Fruit fly (Drosophila melanogaster) whole organism, embryonic: ENCODE results near the gene Lrrk.

Experiments
- Asciz ChIP-seq: fragments of 200-800 bp; sonication (Bioruptor generic); optimal IDR thresholded peaks from 2 replicates; lab custom pipeline; 2017; ENCODE audit warnings: missing biosample characterization, mild to moderate bottlenecking, missing genetic modification characterization, missing genetic modification reagents
- Atf-2 ChIP-seq: fragments of 200-800 bp; sonication (Bioruptor generic); optimal IDR thresholded peaks from 2 replicates; lab custom pipeline; 2016; ENCODE audit warnings: missing biosample characterization, missing genetic modification characterization
- BEAF-32 ChIP-seq: fragments of 200-800 bp; sonication (Bioruptor generic); optimal IDR thresholded peaks from 3 replicates; lab custom pipeline; 2017; ENCODE audit warnings: missing biosample characterization, missing genetic modification characterization, mild to moderate bottlenecking, moderate library complexity, missing genetic modification reagents
- CG11560 ChIP-seq: fragments of 200-800 bp; sonication (Bioruptor generic); IDR thresholded peaks from 3 replicates; pipeline ENCODE4 v1.3.6; 2022; ENCODE audit warnings: missing biosample characterization, missing genetic modification characterization
- CG12391 ChIP-seq: fragments of 200-800 bp; sonication (Bioruptor generic); optimal IDR thresholded peaks from 3 replicates; lab custom pipeline; 2018; ENCODE audit warnings: missing biosample characterization, mild to moderate bottlenecking, missing genetic modification characterization, moderate library complexity
- CG13424 ChIP-seq: fragments of 200-800 bp; sonication (Bioruptor generic); optimal IDR thresholded peaks from 2 replicates; lab custom pipeline; 2019; ENCODE audit warnings: missing biosample characterization, mild to moderate bottlenecking, missing genetic modification characterization, moderate library complexity
- CG14014 ChIP-seq: fragments of 200-800 bp; sonication (Bioruptor generic); IDR thresholded peaks from 2 replicates; pipeline ENCODE4 v1.3.6; 2022; ENCODE audit warnings: missing biosample characterization, missing genetic modification characterization
- CG18619 ChIP-seq: fragments of 200-800 bp; sonication (Bioruptor generic); optimal IDR thresholded peaks from 3 replicates; lab custom pipeline; 2017; ENCODE audit warnings: missing biosample characterization, mild to moderate bottlenecking, missing genetic modification characterization
- CG2678 ChIP-seq: fragments of 200-800 bp; sonication (Bioruptor generic); optimal IDR thresholded peaks from 3 replicates; lab custom pipeline; 2019; ENCODE audit warnings: missing biosample characterization, mild to moderate bottlenecking, missing genetic modification characterization, moderate library complexity
- CG31388 ChIP-seq: fragments of 200-800 bp; sonication (Bioruptor generic); optimal IDR thresholded peaks from 2 replicates; lab custom pipeline; 2016; ENCODE audit warnings: missing biosample characterization, missing genetic modification characterization
- CG3847 ChIP-seq: fragments of 200-800 bp; sonication (Bioruptor generic); IDR thresholded peaks from 2 replicates; pipeline ENCODE4 v1.3.6; 2022; ENCODE audit warnings: missing biosample characterization, missing genetic modification characterization
- CG4404 ChIP-seq: fragments of 200-800 bp; sonication (Bioruptor generic); IDR thresholded peaks from 2 replicates; pipeline ENCODE4 v1.3.6; 2022; ENCODE audit warnings: missing biosample characterization, missing genetic modification characterization
- CG6765 ChIP-seq: fragments of 200-800 bp; sonication (Bioruptor generic); optimal IDR thresholded peaks from 3 replicates; lab custom pipeline; 2017; ENCODE audit warnings: missing biosample characterization, mild to moderate bottlenecking, missing genetic modification characterization
- CG8290 ChIP-seq, 3 experiments: fragments of 200-800 bp; sonication (Bioruptor generic); optimal IDR thresholded peaks; 2 replicates each; lab custom pipeline; 2016 to 2019; ENCODE audit warnings: missing biosample characterization in 3 of 3, missing genetic modification characterization in 3 of 3, mild to moderate bottlenecking in 2 of 3, moderate library complexity in 1 of 3
- CG8359 ChIP-seq: fragments of 200-800 bp; sonication (Bioruptor generic); optimal IDR thresholded peaks from 2 replicates; lab custom pipeline; 2017; ENCODE audit warnings: missing biosample characterization, mild to moderate bottlenecking, missing genetic modification characterization, borderline replicate concordance
- CG8765 ChIP-seq: fragments of 200-800 bp; sonication (Bioruptor generic); IDR thresholded peaks from 2 replicates; pipeline ENCODE4 v1.3.6; 2022; ENCODE audit warnings: missing biosample characterization, missing genetic modification characterization
- Dfd ChIP-seq, 2 experiments: fragments of >200 bp; optimal IDR thresholded peaks; 2 replicates each; lab custom pipeline; 2017; ENCODE audit warnings: missing biosample characterization in 2 of 2, missing genetic modification characterization in 2 of 2
- E2f2 ChIP-seq: fragments of 200-800 bp; sonication (Bioruptor generic); IDR thresholded peaks from 2 replicates; pipeline ENCODE4 v1.3.6; 2022; ENCODE audit warnings: missing biosample characterization, missing genetic modification characterization
- ERR ChIP-seq: fragments of 200-800 bp; sonication (Bioruptor generic); optimal IDR thresholded peaks from 2 replicates; lab custom pipeline; 2016; ENCODE audit warnings: missing biosample characterization, missing genetic modification characterization
- HLH4C ChIP-seq: fragments of 200-800 bp; sonication (Bioruptor generic); IDR thresholded peaks from 3 replicates; pipeline ENCODE4 v1.3.6; 2022; ENCODE audit warnings: missing biosample characterization, missing genetic modification characterization; ENCODE audit not compliant: partially characterized antibody
- HLHmδ ChIP-seq: fragments of 200-800 bp; sonication (Bioruptor generic); optimal IDR thresholded peaks from 2 replicates; lab custom pipeline; 2018; ENCODE audit warnings: missing biosample characterization, mild to moderate bottlenecking, missing genetic modification characterization, moderate library complexity
- Hr39 ChIP-seq: fragments of >200 bp; optimal IDR thresholded peaks from 2 replicates; lab custom pipeline; 2017
- Myb ChIP-seq: fragments of 200-800 bp; sonication (Bioruptor generic); optimal IDR thresholded peaks from 2 replicates; lab custom pipeline; 2016; ENCODE audit warnings: missing biosample characterization, missing genetic modification characterization
- NFAT ChIP-seq: fragments of 200-800 bp; sonication (Bioruptor generic); IDR thresholded peaks from 2 replicates; pipeline ENCODE4 v1.3.6; 2022; ENCODE audit warnings: missing biosample characterization, missing genetic modification characterization
- Nf-YB ChIP-seq: fragments of 200-800 bp; sonication (Bioruptor generic); optimal IDR thresholded peaks from 3 replicates; lab custom pipeline; 2019; ENCODE audit warnings: missing biosample characterization, mild to moderate bottlenecking, missing genetic modification characterization, moderate library complexity
- Oli ChIP-seq: fragments of 200-800 bp; sonication (Bioruptor generic); optimal IDR thresholded peaks from 2 replicates; lab custom pipeline; 2018; ENCODE audit warnings: missing biosample characterization, mild to moderate bottlenecking, missing genetic modification characterization, moderate library complexity
- Usf ChIP-seq: fragments of 200-800 bp; sonication (Bioruptor generic); optimal IDR thresholded peaks from 2 replicates; lab custom pipeline; 2017; ENCODE audit warnings: missing genotype, missing biosample characterization, missing genetic modification characterization
- al ChIP-seq: fragments of 200-800 bp; sonication (Bioruptor generic); IDR thresholded peaks from 2 replicates; pipeline ENCODE4 v1.3.6; 2022; ENCODE audit warnings: missing biosample characterization, missing genetic modification characterization
- bbx ChIP-seq: fragments of 200-800 bp; sonication (Bioruptor generic); IDR thresholded peaks from 2 replicates; pipeline ENCODE4 v1.3.6; 2022; ENCODE audit warnings: missing biosample characterization, missing genetic modification characterization; ENCODE audit not compliant: partially characterized antibody
- bcd ChIP-seq: fragments of 200-800 bp; sonication (Bioruptor generic); optimal IDR thresholded peaks from 2 replicates; lab custom pipeline; 2017; ENCODE audit warnings: missing biosample characterization, mild to moderate bottlenecking, missing genetic modification characterization
- btn ChIP-seq: fragments of 200-800 bp; sonication (Bioruptor generic); optimal IDR thresholded peaks from 2 replicates; lab custom pipeline; 2016; ENCODE audit warnings: missing biosample characterization, missing genetic modification characterization
- cato ChIP-seq: fragments of 200-800 bp; sonication (Bioruptor generic); optimal IDR thresholded peaks from 2 replicates; lab custom pipeline; 2016; ENCODE audit warnings: missing biosample characterization, missing genetic modification characterization, borderline replicate concordance
- cg ChIP-seq: fragments of 200-800 bp; sonication (Bioruptor generic); optimal IDR thresholded peaks from 3 replicates; lab custom pipeline; 2019; ENCODE audit warnings: missing biosample characterization, mild to moderate bottlenecking, missing genetic modification characterization, moderate library complexity
- ci ChIP-seq: fragments of 200-800 bp; sonication (Bioruptor generic); IDR thresholded peaks from 3 replicates; pipeline ENCODE4 v1.3.6; 2022; ENCODE audit warnings: missing biosample characterization, missing genetic modification characterization
- crol ChIP-seq: fragments of 200-800 bp; sonication (Bioruptor generic); IDR thresholded peaks from 2 replicates; pipeline ENCODE4 v1.3.6; 2022; ENCODE audit warnings: missing biosample characterization, missing genetic modification characterization
- fd3F ChIP-seq: fragments of 200-800 bp; sonication (Bioruptor generic); optimal IDR thresholded peaks from 2 replicates; lab custom pipeline; 2018; ENCODE audit warnings: missing biosample characterization, mild to moderate bottlenecking, missing genetic modification characterization, moderate library complexity
- grn ChIP-seq: fragments of 200-800 bp; sonication (Bioruptor generic); optimal IDR thresholded peaks from 3 replicates; lab custom pipeline; 2017; ENCODE audit warnings: missing biosample characterization, missing genetic modification characterization
- ham ChIP-seq: fragments of 200-800 bp; sonication (Bioruptor generic); IDR thresholded peaks from 2 replicates; pipeline ENCODE4 v1.3.6; 2022; ENCODE audit warnings: missing biosample characterization, missing genetic modification characterization
- hb ChIP-seq: fragments of 200-800 bp; sonication (Bioruptor generic); IDR thresholded peaks from 3 replicates; pipeline ENCODE4 v1.3.6; 2022; ENCODE audit warnings: missing biosample characterization, missing genetic modification characterization; ENCODE audit not compliant: partially characterized antibody
- jumu ChIP-seq: fragments of 200-800 bp; sonication (Bioruptor generic); optimal IDR thresholded peaks from 3 replicates; lab custom pipeline; 2016; ENCODE audit warnings: missing biosample characterization, missing genetic modification characterization
- lab ChIP-seq: fragments of 200-800 bp; sonication (Bioruptor generic); optimal IDR thresholded peaks from 3 replicates; lab custom pipeline; 2017; ENCODE audit warnings: missing biosample characterization, missing genetic modification characterization, mild to moderate bottlenecking, moderate library complexity, missing genetic modification reagents
- so ChIP-seq: fragments of 200-800 bp; sonication (Bioruptor generic); IDR thresholded peaks from 3 replicates; pipeline ENCODE4 v1.3.6; 2022; ENCODE audit warnings: missing biosample characterization, missing genetic modification characterization
- sqz ChIP-seq: fragments of 200-800 bp; sonication (Bioruptor generic); optimal IDR thresholded peaks from 3 replicates; lab custom pipeline; 2018; ENCODE audit warnings: missing biosample characterization, mild to moderate bottlenecking, missing genetic modification characterization
- sr ChIP-seq: fragments of 200-800 bp; sonication (Bioruptor generic); IDR thresholded peaks from 3 replicates; pipeline ENCODE4 v1.3.6; 2022; ENCODE audit warnings: missing biosample characterization, missing genetic modification characterization
- tio ChIP-seq: fragments of 200-800 bp; sonication (Bioruptor generic); optimal IDR thresholded peaks from 2 replicates; lab custom pipeline; 2017; ENCODE audit warnings: missing biosample characterization, missing genetic modification characterization, inconsistent platforms
- tx ChIP-seq: fragments of 200-800 bp; sonication (Bioruptor generic); optimal IDR thresholded peaks from 2 replicates; lab custom pipeline; 2016; ENCODE audit warnings: missing biosample characterization, missing genetic modification characterization
- wdn ChIP-seq: fragments of 200-800 bp; sonication (Bioruptor generic); IDR thresholded peaks from 2 replicates; pipeline ENCODE4 v1.3.6; 2022; ENCODE audit warnings: missing biosample characterization, missing genetic modification characterization
- zfh1 ChIP-seq: fragments of 200-800 bp; sonication (Bioruptor generic); IDR thresholded peaks from 3 replicates; pipeline ENCODE4 v1.3.6; 2022; ENCODE audit warnings: missing biosample characterization, missing genetic modification characterization

Lrrk gene

dm6 chr3R:20594194-20595144 is 40.8 kb upstream of the Lrrk start (continued):
- TF ChIP-seq bcd (GFP tag; lab: Kevin White, UChicago) (peak; percentile 88), BEAF-32 (no peak), grn (GFP tag; lab: Kevin White, UChicago) (no peak), cg (GFP tag; lab: Kevin White, UChicago) (peak; percentile 63), CG3847 (GFP tag; lab: Robert Waterston, UW) (peak; percentile 61), NFAT (GFP tag; lab: Robert Waterston, UW) (0 out of 2 replicates have a peak, but pooled peaks have one; percentile 8), CG8290 (GFP tag; optimal IDR thresholded peaks at IDR 0.05; lab: Kevin White, UChicago) (peak; percentile 65), CG8290 (tag; optimal IDR thresholded peaks at IDR 0.05; lab: Kevin White, UChicago) (peak; percentile 11 to 25), Nf-YB (GFP tag; lab: Kevin White, UChicago) (peak; percentile 84), btn (GFP tag; lab: Kevin White, UChicago) (no peak), CG31388 (GFP tag; lab: Kevin White, UChicago) (peak; percentile 55), sr (GFP tag; lab: Robert Waterston, UW) (no peak), Asciz (GFP tag; lab: Kevin White, UChicago) (peak; percentile 88), CG2678 (tag; lab: Kevin White, UChicago) (peak; percentile 95), CG13424 (peak; percentile 93), crol (GFP tag; lab: Robert Waterston, UW) (no peak), CG18619 (GFP tag; lab: Kevin White, UChicago) (peak; percentile 85), lab (GFP tag; lab: Kevin White, UChicago) (peak; percentile 87), cato (peak; percentile 79), wdn (GFP tag; lab: Robert Waterston, UW) (peak; percentile 46; the same call in 1 of the 2 replicates), fd3F (GFP tag; lab: Kevin White, UChicago) (peak; percentile 72), ERR (no peak), bbx (GFP tag; lab: Robert Waterston, UW) (no peak), zfh1 (peak; percentile 80), Usf (peak; percentile 84), tx (GFP tag; lab: Kevin White, UChicago) (no peak), Atf-2 (GFP tag; lab: Kevin White, UChicago) (no peak), ham (GFP tag; lab: Robert Waterston, UW) (no peak), Dfd (GFP tag; optimal IDR thresholded peaks at IDR 0.05; lab: Kevin White, UChicago) (no peak), E2f2 (GFP tag; lab: Robert Waterston, UW) (peak; percentile 53; the same call in 1 of the 2 replicates), CG6765 (GFP tag; lab: Kevin White, UChicago) (peak; percentile 66), Oli (tag; lab: Kevin White, UChicago) (peak; percentile 91), Hr39 (lab: Kevin White, UChicago) (no peak), CG8359 (GFP tag; lab: Kevin White, UChicago) (peak; percentile 69), so (GFP tag; lab: Robert Waterston, UW) (peak; percentile 52; the same call in 1 of the 3 replicates), CG4404 (GFP tag; lab: Robert Waterston, UW) (peak; percentile 81), CG8765 (no peak; the same call in 1 of the 2 replicates), CG12391 (tag; lab: Kevin White, UChicago) (peak; percentile 96), Myb (GFP tag; lab: Kevin White, UChicago) (no peak), HLHmδ (GFP tag; lab: Kevin White, UChicago) (peak; percentile 78), tio (GFP tag; lab: Kevin White, UChicago) (peak; percentile 86), HLH4C (GFP tag; lab: Robert Waterston, UW) (no peak), CG11560 (no peak), sqz (peak; percentile 91), al (GFP tag; lab: Robert Waterston, UW) (peak; percentile 43; the same call in 1 of the 2 replicates), hb (no peak), jumu (peak; percentile 9), CG14014 (peak; percentile 68), ci (GFP tag; lab: Robert Waterston, UW) (peak; percentile 83)
